Comparison of ENCODE assay signal across 4 worm cellular contexts in the genomic region with DNA sequence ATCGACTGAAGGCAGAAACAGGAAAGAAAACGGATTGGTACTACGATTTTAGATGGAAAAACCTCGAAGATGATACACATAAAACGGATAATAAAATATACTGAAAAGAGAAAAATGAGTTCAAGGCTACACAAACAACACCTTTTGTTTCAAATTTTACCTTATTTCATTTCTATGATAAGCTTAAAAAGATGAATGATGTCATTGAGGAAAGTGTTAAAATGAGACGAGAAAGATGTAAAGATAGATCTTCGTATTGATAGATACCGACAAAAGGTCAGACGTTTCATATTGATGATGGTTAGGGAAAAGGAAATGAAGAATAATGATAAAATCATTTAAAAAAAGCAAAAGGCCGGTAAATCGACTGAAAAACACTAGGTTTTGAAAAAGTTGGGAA.
TF ChIP-seq lines count a peak whose summit lies in the region.

No protein-coding gene starts in this region.

TF ChIP-seq in whole organism, L1 larva, 84 proteins besides CTCF, POLR2A, EP300 and RAD21:
- TF ChIP-seq pax-3 (tag; optimal IDR thresholded peaks at IDR 0.05; lab: Kevin White, UChicago) (no peak), aly-2 (tag; optimal IDR thresholded peaks at IDR 0.05; lab: Kevin White, UChicago) (no peak), unc-86 (tag; optimal IDR thresholded peaks at IDR 0.05; lab: Kevin White, UChicago) (no peak), egl-27 (tag; optimal IDR thresholded peaks at IDR 0.05; lab: Kevin White, UChicago) (no peak), elt-3 (tag; optimal IDR thresholded peaks at IDR 0.05; lab: Kevin White, UChicago) (peak in 1 of 6 experiments; percentile 63), isw-1 (GFP tag; IDR thresholded peaks at IDR 0.05; lab: Robert Waterston, UW) (no peak), nhr-20 (tag; optimal IDR thresholded peaks at IDR 0.05; lab: Kevin White, UChicago) (no peak), nhr-77 (tag; optimal IDR thresholded peaks at IDR 0.05; lab: Kevin White, UChicago) (no peak), ces-1 (GFP tag; optimal IDR thresholded peaks at IDR 0.05; lab: Kevin White, UChicago) (no peak), nhr-90 (tag; optimal IDR thresholded peaks at IDR 0.05; lab: Kevin White, UChicago; ENCODE audit: poor library complexity) (no peak), fos-1 (tag; optimal IDR thresholded peaks at IDR 0.05; lab: Kevin White, UChicago) (no peak), nhr-71 (tag; optimal IDR thresholded peaks at IDR 0.05; lab: Kevin White, UChicago) (peak; percentile 14), irx-1 (tag; optimal IDR thresholded peaks at IDR 0.05; lab: Kevin White, UChicago) (no peak), vab-15 (tag; optimal IDR thresholded peaks at IDR 0.05; lab: Kevin White, UChicago) (no peak), pqm-1 (tag; optimal IDR thresholded peaks at IDR 0.05; lab: Kevin White, UChicago) (no peak), aha-1 (tag; optimal IDR thresholded peaks at IDR 0.05; lab: Kevin White, UChicago) (no peak), ztf-4 (tag; optimal IDR thresholded peaks at IDR 0.05; lab: Kevin White, UChicago) (no peak), nhr-85 (tag; lab: Kevin White, UChicago) (peak; percentile 75), lsy-2 (tag; optimal IDR thresholded peaks at IDR 0.05; lab: Kevin White, UChicago) (no peak), lin-14 (GFP tag; optimal IDR thresholded peaks at IDR 0.05; lab: Kevin White, UChicago) (peak; percentile 31)

TF ChIP-seq in whole organism, L2 larva, 48 proteins besides CTCF, POLR2A, EP300 and RAD21:
- TF ChIP-seq fos-1 (tag; optimal IDR thresholded peaks at IDR 0.05; lab: Kevin White, UChicago), result peak; percentile 20
- TF ChIP-seq lin-13 (GFP tag; optimal IDR thresholded peaks at IDR 0.05; lab: Kevin White, UChicago), result no peak
- peak; percentile 37 for TF ChIP-seq egl-27 (tag; optimal IDR thresholded peaks at IDR 0.05; lab: Kevin White, UChicago)
- peak; percentile 33 for TF ChIP-seq nhr-21 (tag; optimal IDR thresholded peaks at IDR 0.05; lab: Kevin White, UChicago)
- TF ChIP-seq snpc-4 (tag; optimal IDR thresholded peaks at IDR 0.05; lab: Kevin White, UChicago), result no peak
- peak; percentile 58 for TF ChIP-seq nhr-25 (tag; optimal IDR thresholded peaks at IDR 0.05; lab: Kevin White, UChicago)
- no peak for TF ChIP-seq lin-11 (tag; optimal IDR thresholded peaks at IDR 0.05; lab: Kevin White, UChicago)
- TF ChIP-seq skn-1 (tag; optimal IDR thresholded peaks at IDR 0.05; lab: Kevin White, UChicago), result no peak
- no peak for TF ChIP-seq nhr-6 (tag; optimal IDR thresholded peaks at IDR 0.05; lab: Kevin White, UChicago)

TF ChIP-seq in whole organism, L3 larva, 47 proteins besides CTCF, POLR2A, EP300 and RAD21:
- TF ChIP-seq nhr-11 (tag; optimal IDR thresholded peaks at IDR 0.05; lab: Kevin White, UChicago) (no peak), nfya-1 (tag; optimal IDR thresholded peaks at IDR 0.05; lab: Kevin White, UChicago; ENCODE audit: insufficient read depth) (no peak), nhr-28 (tag; optimal IDR thresholded peaks at IDR 0.05; lab: Kevin White, UChicago) (no peak), lin-15B (tag; optimal IDR thresholded peaks at IDR 0.05; lab: Kevin White, UChicago) (no peak), mml-1 (tag; optimal IDR thresholded peaks at IDR 0.05; lab: Kevin White, UChicago) (no peak), ZK546.5 (tag; optimal IDR thresholded peaks at IDR 0.05; lab: Kevin White, UChicago) (no peak), nhr-43 (tag; optimal IDR thresholded peaks at IDR 0.05; lab: Kevin White, UChicago; ENCODE audit: poor library complexity, severe bottlenecking) (no peak), elt-1 (tag; optimal IDR thresholded peaks at IDR 0.05; lab: Kevin White, UChicago) (peak; percentile 59), lsy-12 (tag; optimal IDR thresholded peaks at IDR 0.05; lab: Kevin White, UChicago) (no peak), fkh-10 (GFP tag; optimal IDR thresholded peaks at IDR 0.05; lab: Kevin White, UChicago) (no peak), ztf-4 (tag; optimal IDR thresholded peaks at IDR 0.05; lab: Kevin White, UChicago) (no peak), unc-62 (GFP tag; optimal IDR thresholded peaks at IDR 0.05; lab: Kevin White, UChicago) (no peak), elt-2 (tag; optimal IDR thresholded peaks at IDR 0.05; lab: Kevin White, UChicago) (no peak), skn-1 (tag; optimal IDR thresholded peaks at IDR 0.05; lab: Kevin White, UChicago) (no peak), eor-1 (tag; optimal IDR thresholded peaks at IDR 0.05; lab: Kevin White, UChicago) (no peak), ceh-28 (tag; optimal IDR thresholded peaks at IDR 0.05; lab: Kevin White, UChicago) (peak; percentile 17), nhr-77 (tag; optimal IDR thresholded peaks at IDR 0.05; lab: Kevin White, UChicago) (no peak), nhr-76 (tag; optimal IDR thresholded peaks at IDR 0.05; lab: Kevin White, UChicago) (no peak), hmg-11 (tag; optimal IDR thresholded peaks at IDR 0.05; lab: Kevin White, UChicago) (no peak), nhr-25 (tag; optimal IDR thresholded peaks at IDR 0.05; lab: Kevin White, UChicago) (peak; percentile 60), snpc-4 (tag; optimal IDR thresholded peaks at IDR 0.05; lab: Kevin White, UChicago) (no peak), daf-12 (tag; optimal IDR thresholded peaks at IDR 0.05; lab: Kevin White, UChicago) (no peak), nhr-237 (tag; optimal IDR thresholded peaks at IDR 0.05; lab: Kevin White, UChicago) (no peak), pha-4 (tag; optimal IDR thresholded peaks at IDR 0.05; lab: Kevin White, UChicago) (no peak), ama-1 (optimal IDR thresholded peaks at IDR 0.05; lab: Kevin White, UChicago) (no peak), sea-2 (GFP tag; optimal IDR thresholded peaks at IDR 0.05; lab: Kevin White, UChicago) (no peak), nhr-23 (tag; optimal IDR thresholded peaks at IDR 0.05; lab: Kevin White, UChicago) (peak; percentile 58), nhr-12 (tag; optimal IDR thresholded peaks at IDR 0.05; lab: Kevin White, UChicago) (no peak)

TF ChIP-seq in whole organism, mixed stage, embryonic, 35 proteins besides CTCF, POLR2A, EP300 and RAD21:
- TF ChIP-seq elt-1 (tag; optimal IDR thresholded peaks at IDR 0.05; lab: Kevin White, UChicago; ENCODE audit: borderline replicate concordance, insufficient read depth) (peak; percentile 26), mep-1 (tag; optimal IDR thresholded peaks at IDR 0.05; lab: Kevin White, UChicago) (no peak)
TF ChIP-seq in whole organism, mixed stage, embryonic: peak in this region for 1.
